Worm (Caenorhabditis elegans): ENCODE measurements around the gene vps-37.

- TF ChIP-seq mdl-1 (tag; optimal IDR thresholded peaks at IDR 0.05) (no peak), T26A8.4 (GFP tag; IDR thresholded peaks at IDR 0.05) (no peak), tra-1 (GFP tag; IDR thresholded peaks at IDR 0.05) (no peak), Y48G9A.11 (GFP tag; IDR thresholded peaks at IDR 0.05) (no peak), nhr-102 (tag; optimal IDR thresholded peaks at IDR 0.05) (no peak), dve-1 (tag; optimal IDR thresholded peaks at IDR 0.05; ENCODE audit: insufficient read depth) (no peak), nhr-28 (tag; optimal IDR thresholded peaks at IDR 0.05) (no peak), ceh-44 (GFP tag; IDR thresholded peaks at IDR 0.05) (no peak)
These were observed 10.2 kb upstream of the vps-37 start for ce11 chrV:5582308-5582707.

Data from whole organism, L4 larva.